Worm (Caenorhabditis elegans) whole organism, early embryonic: ENCODE results near the gene srsx-33.

Experiments
- aly-1 ChIP-seq: sonication (generic microtip); optimal IDR thresholded peaks from 2 replicates; lab custom pipeline; 2016; ENCODE audit warnings: missing genetic modification characterization, missing compliant biosample characterization
- ama-1 ChIP-seq: fragments of 150-350 bp; optimal IDR thresholded peaks from 2 replicates; lab custom pipeline; 2014
- ceh-36 ChIP-seq: sonication (generic microtip); optimal IDR thresholded peaks from 2 replicates; lab custom pipeline; 2016; ENCODE audit warnings: missing genetic modification characterization, inconsistent platforms, missing compliant biosample characterization
- flt-1 ChIP-seq: fragments of 200-800 bp; sonication (Bioruptor generic); IDR thresholded peaks from 2 replicates; pipeline ENCODE4 v1.3.6; 2022; ENCODE audit warnings: missing genetic modification characterization, missing compliant biosample characterization
- hmbx-1 ChIP-seq: sonication (generic microtip); optimal IDR thresholded peaks from 2 replicates; lab custom pipeline; 2016; ENCODE audit warnings: mild to moderate bottlenecking, missing genetic modification characterization, missing compliant biosample characterization
- hmg-4 ChIP-seq: fragments of 200-800 bp; sonication (Bioruptor generic); optimal IDR thresholded peaks from 2 replicates; lab custom pipeline; 2018; ENCODE audit warnings: mild to moderate bottlenecking, missing genetic modification characterization, missing compliant biosample characterization
- tbx-11 ChIP-seq: fragments of 200-800 bp; sonication (Bioruptor generic); IDR thresholded peaks from 2 replicates; pipeline ENCODE4 v1.3.6; 2022; ENCODE audit warnings: missing genetic modification characterization, missing compliant biosample characterization
- tbx-37 ChIP-seq: fragments of 200-800 bp; sonication (Bioruptor generic); conservative IDR thresholded peaks from 2 replicates; pipeline ENCODE4 v1.3.6; 2022; ENCODE audit warnings: missing genetic modification reagents, missing genetic modification characterization, missing compliant biosample characterization

ce11 chrV:11251798-11252197, 531 bp downstream of the srsx-33 start:
- TF ChIP-seq ceh-36 (tag; lab: Kevin White, UChicago) (no peak), flt-1 (GFP tag; lab: Robert Waterston, UW) (no peak), ama-1 (lab: Kevin White, UChicago) (no peak), tbx-11 (GFP tag; lab: Robert Waterston, UW) (no peak), hmg-4 (no peak), hmbx-1 (tag; lab: Kevin White, UChicago) (no peak), tbx-37 (GFP tag; lab: Robert Waterston, UW) (no peak), aly-1 (no peak)
